Worm (Caenorhabditis elegans): ENCODE data around the gene acr-24.

Gene acr-24

ce11 chrIV:15471430-15471829 is 25.9 kb upstream of the acr-24 start, which contains the start of gene ntl-11 (continued):
- TF ChIP-seq hlh-11 (tag; optimal IDR thresholded peaks at IDR 0.05) (peak; percentile 94), vab-7 (GFP tag; IDR thresholded peaks at IDR 0.05) (peak; percentile 80), zip-2 (tag; optimal IDR thresholded peaks at IDR 0.05) (peak; percentile 82), tra-1 (GFP tag; IDR thresholded peaks at IDR 0.05) (peak; percentile 97), zfp-3 (GFP tag; conservative IDR thresholded peaks at IDR 0.05) (peak; percentile 94), mep-1 (tag; optimal IDR thresholded peaks at IDR 0.05) (peak; percentile 97), unc-39 (tag; optimal IDR thresholded peaks at IDR 0.05) (no peak), unc-62 (GFP tag; optimal IDR thresholded peaks at IDR 0.05 in 1 of 2) (peak in 1 of 2 experiments; percentile 99), unc-62 (tag; optimal IDR thresholded peaks at IDR 0.05) (no peak), mdt-29 (GFP tag; IDR thresholded peaks at IDR 0.05) (peak; percentile 94), ama-1 (optimal IDR thresholded peaks at IDR 0.05) (peak; percentile 41), lin-1 (GFP tag; IDR thresholded peaks at IDR 0.05) (peak; percentile 77), F37D6.2 (tag; optimal IDR thresholded peaks at IDR 0.05) (peak; percentile 95), tag-97 (GFP tag; IDR thresholded peaks at IDR 0.05) (no peak), mdl-1 (tag; optimal IDR thresholded peaks at IDR 0.05) (peak in 1 of 2 experiments; percentile 1), nhr-11 (tag; optimal IDR thresholded peaks at IDR 0.05) (peak; percentile 93), set-16 (GFP tag; IDR thresholded peaks at IDR 0.05) (0 out of 2 replicates have a peak, but pooled peaks have one; percentile 12), gei-8 (GFP tag; optimal IDR thresholded peaks at IDR 0.05) (no peak), nhr-48 (tag; optimal IDR thresholded peaks at IDR 0.05) (peak; percentile 90), nhr-10 (tag; optimal IDR thresholded peaks at IDR 0.05) (peak; percentile 68), ces-1 (GFP tag; optimal IDR thresholded peaks at IDR 0.05) (no peak), pqm-1 (tag; optimal IDR thresholded peaks at IDR 0.05) (peak; percentile 20), nhr-6 (tag; optimal IDR thresholded peaks at IDR 0.05) (peak; percentile 95), madf-5 (GFP tag; IDR thresholded peaks at IDR 0.05) (no peak), spr-3 (GFP tag; optimal IDR thresholded peaks at IDR 0.05) (peak; percentile 93), mxl-2 (GFP tag; conservative IDR thresholded peaks at IDR 0.05) (peak; percentile 81), unc-130 (GFP tag; optimal IDR thresholded peaks at IDR 0.05) (peak; percentile 65), dmd-6 (GFP tag; IDR thresholded peaks at IDR 0.05) (peak; percentile 96), Y75B8A.6 (GFP tag; IDR thresholded peaks at IDR 0.05) (peak; percentile 88; the same call in 1 of the 2 replicates), lir-3 (tag; optimal IDR thresholded peaks at IDR 0.05) (peak; percentile 56), sdz-12 (GFP tag; optimal IDR thresholded peaks at IDR 0.05) (no peak), ceh-20 (GFP tag; IDR thresholded peaks at IDR 0.05) (peak; percentile 98), T20F7.1 (GFP tag; optimal IDR thresholded peaks at IDR 0.05) (peak; percentile 89), hif-1 (tag; optimal IDR thresholded peaks at IDR 0.05) (peak; percentile 66 to 82), Y105C5A.15 (GFP tag; IDR thresholded peaks at IDR 0.05) (0 out of 2 replicates have a peak, but pooled peaks have one; percentile 25), egl-27 (tag; optimal IDR thresholded peaks at IDR 0.05) (no peak), ceh-82 (tag; optimal IDR thresholded peaks at IDR 0.05) (no peak), daf-12 (tag; optimal IDR thresholded peaks at IDR 0.05) (no peak), nhr-76 (tag; optimal IDR thresholded peaks at IDR 0.05) (no peak), ceh-44 (GFP tag; IDR thresholded peaks at IDR 0.05) (no peak), zfp-2 (tag; optimal IDR thresholded peaks at IDR 0.05) (peak; percentile 69), hlh-30 (tag; optimal IDR thresholded peaks at IDR 0.05; ENCODE audit: insufficient read depth) (peak; percentile 86), hmg-1.1 (GFP tag; IDR thresholded peaks at IDR 0.05) (peak; percentile 96), ztf-7 (tag; optimal IDR thresholded peaks at IDR 0.05) (peak; percentile 74), zag-1 (tag; optimal IDR thresholded peaks at IDR 0.05) (peak; percentile 56), cey-2 (tag; optimal IDR thresholded peaks at IDR 0.05; ENCODE audit: borderline replicate concordance, insufficient read depth) (no peak), dmd-9 (GFP tag; IDR thresholded peaks at IDR 0.05) (peak; percentile 86), mes-2 (tag; optimal IDR thresholded peaks at IDR 0.05; ENCODE audit: poor library complexity, severe bottlenecking) (peak; percentile 96), nhr-25 (tag; optimal IDR thresholded peaks at IDR 0.05; ENCODE audit: borderline replicate concordance, insufficient read depth) (peak; percentile 93), lin-13 (GFP tag; optimal IDR thresholded peaks at IDR 0.05) (peak; percentile 96), Y48G9A.11 (GFP tag; IDR thresholded peaks at IDR 0.05) (peak; percentile 71)

Measured in whole organism, L4 larva.